Worm (Caenorhabditis elegans): ENCODE results near the gene C38C3.4.

ce11 chrV:1464543-1465040 lies 17.2 kb upstream of the C38C3.4 start, which contains the start of the genes fpn-1.2 and pqn-54:
- TF ChIP-seq ztf-29 (GFP tag; IDR thresholded peaks at IDR 0.05) = no peak
- TF ChIP-seq tab-1 (GFP tag; IDR thresholded peaks at IDR 0.05) = no peak
- TF ChIP-seq med-1 (GFP tag; optimal IDR thresholded peaks at IDR 0.05; ENCODE audit: insufficient read depth) = no peak

Data from whole organism, midembryonic.